Fruit fly (Drosophila melanogaster) whole organism, embryonic: Measurements from ENCODE around the gene Gycalpha99B.

Experiments
- Bdp1 ChIP-seq: fragments of 200-800 bp; sonication (Bioruptor generic); optimal IDR thresholded peaks from 3 replicates; lab custom pipeline; 2016; ENCODE audit warnings: missing biosample characterization, missing genetic modification characterization
- Bteb2 ChIP-seq: fragments of 200-800 bp; sonication (Bioruptor generic); optimal IDR thresholded peaks from 2 replicates; lab custom pipeline; 2016; ENCODE audit warnings: missing biosample characterization, missing genetic modification characterization
- CG10267 ChIP-seq: fragments of 200-800 bp; sonication (Bioruptor generic); optimal IDR thresholded peaks from 2 replicates; lab custom pipeline; 2018; ENCODE audit warnings: missing biosample characterization, mild to moderate bottlenecking, missing genetic modification characterization, moderate library complexity
- CG10321 ChIP-seq: fragments of 200-800 bp; sonication (Bioruptor generic); IDR thresholded peaks from 2 replicates; pipeline ENCODE4 v1.3.6; 2022; ENCODE audit warnings: missing biosample characterization, missing genetic modification characterization
- CG10462 ChIP-seq: fragments of 200-800 bp; sonication (Bioruptor generic); optimal IDR thresholded peaks from 2 replicates; lab custom pipeline; 2016; ENCODE audit warnings: missing biosample characterization, missing genetic modification characterization
- CG11085 ChIP-seq: fragments of 200-800 bp; sonication (Bioruptor generic); IDR thresholded peaks from 2 replicates; pipeline ENCODE4 v1.3.6; 2022; ENCODE audit warnings: missing biosample characterization, missing genetic modification characterization
- CG11456 ChIP-seq: fragments of 200-800 bp; sonication (Bioruptor generic); IDR thresholded peaks from 3 replicates; pipeline ENCODE4 v1.3.6; 2022; ENCODE audit warnings: missing biosample characterization, missing genetic modification characterization
- CG12071 ChIP-seq: fragments of 200-800 bp; sonication (Bioruptor generic); optimal IDR thresholded peaks from 3 replicates; lab custom pipeline; 2018; ENCODE audit warnings: missing biosample characterization, mild to moderate bottlenecking, missing genetic modification characterization
- CG14014 ChIP-seq: fragments of 200-800 bp; sonication (Bioruptor generic); IDR thresholded peaks from 2 replicates; pipeline ENCODE4 v1.3.6; 2022; ENCODE audit warnings: missing biosample characterization, missing genetic modification characterization
- CG15011 ChIP-seq: fragments of 200-800 bp; sonication (Bioruptor generic); optimal IDR thresholded peaks from 3 replicates; lab custom pipeline; 2018; ENCODE audit warnings: missing biosample characterization, mild to moderate bottlenecking, missing genetic modification characterization
- CG15269 ChIP-seq: fragments of 200-800 bp; sonication (Bioruptor generic); optimal IDR thresholded peaks from 2 replicates; lab custom pipeline; 2018; ENCODE audit warnings: missing biosample characterization, mild to moderate bottlenecking, missing genetic modification characterization, moderate library complexity
- CG16863 ChIP-seq: fragments of 200-800 bp; sonication (Bioruptor generic); optimal IDR thresholded peaks from 3 replicates; lab custom pipeline; 2016; ENCODE audit warnings: missing biosample characterization, missing genetic modification characterization
- CG17186 ChIP-seq: fragments of 200-800 bp; sonication (Bioruptor generic); optimal IDR thresholded peaks from 3 replicates; lab custom pipeline; 2017; ENCODE audit warnings: missing biosample characterization, missing genetic modification reagents, missing genetic modification characterization
- CG17568 ChIP-seq: fragments of 200-800 bp; sonication (Bioruptor generic); optimal IDR thresholded peaks from 2 replicates; lab custom pipeline; 2018; ENCODE audit warnings: missing biosample characterization, mild to moderate bottlenecking, missing genetic modification characterization, moderate library complexity
- CG18011 ChIP-seq: fragments of 200-800 bp; sonication (Bioruptor generic); optimal IDR thresholded peaks from 2 replicates; lab custom pipeline; 2017; ENCODE audit warnings: missing biosample characterization, missing genetic modification characterization, mild to moderate bottlenecking, moderate library complexity, missing genotype
- CG18262 ChIP-seq: fragments of 200-800 bp; optimal IDR thresholded peaks from 3 replicates; lab custom pipeline; 2019; ENCODE audit warnings: missing biosample characterization, mild to moderate bottlenecking, missing genetic modification characterization, moderate library complexity
- CG18599 ChIP-seq: fragments of 200-800 bp; sonication (Bioruptor generic); optimal IDR thresholded peaks from 3 replicates; lab custom pipeline; 2017; ENCODE audit warnings: missing biosample characterization, missing genetic modification characterization, mild to moderate bottlenecking, moderate library complexity, missing genetic modification reagents
- CG2712 ChIP-seq: fragments of 200-800 bp; optimal IDR thresholded peaks from 3 replicates; lab custom pipeline; 2019; ENCODE audit warnings: missing biosample characterization, mild to moderate bottlenecking, missing genetic modification characterization, moderate library complexity
- CG3281 ChIP-seq: fragments of 200-800 bp; sonication (Bioruptor generic); optimal IDR thresholded peaks from 3 replicates; lab custom pipeline; 2017; ENCODE audit warnings: missing biosample characterization, mild to moderate bottlenecking, missing genetic modification characterization
- CG33213 ChIP-seq: fragments of 200-800 bp; sonication (Bioruptor generic); optimal IDR thresholded peaks from 3 replicates; lab custom pipeline; 2016; ENCODE audit warnings: missing biosample characterization, missing genetic modification characterization
- CG34422 ChIP-seq: fragments of 200-800 bp; sonication (Bioruptor generic); IDR thresholded peaks from 3 replicates; pipeline ENCODE4 v1.3.6; 2022; ENCODE audit warnings: missing biosample characterization, missing genetic modification characterization
- CG4328 ChIP-seq: fragments of 200-800 bp; sonication (Bioruptor generic); optimal IDR thresholded peaks from 3 replicates; lab custom pipeline; 2017; ENCODE audit warnings: missing biosample characterization, missing genetic modification reagents, missing genetic modification characterization
- CG6854 ChIP-seq: fragments of 200-800 bp; sonication (Bioruptor generic); optimal IDR thresholded peaks from 3 replicates; lab custom pipeline; 2017; ENCODE audit warnings: missing biosample characterization, mild to moderate bottlenecking, missing genetic modification characterization
- CG7839 ChIP-seq: fragments of 200-800 bp; sonication (Bioruptor generic); optimal IDR thresholded peaks from 3 replicates; lab custom pipeline; 2018; ENCODE audit warnings: missing biosample characterization, mild to moderate bottlenecking, missing genetic modification characterization, moderate library complexity
- CG8281 ChIP-seq: fragments of 200-800 bp; sonication (Bioruptor generic); optimal IDR thresholded peaks from 2 replicates; lab custom pipeline; 2018; ENCODE audit warnings: missing biosample characterization, mild to moderate bottlenecking, missing genetic modification characterization, moderate library complexity
- CG8478 ChIP-seq: fragments of >200 bp; optimal IDR thresholded peaks from 2 replicates; lab custom pipeline; 2018
- Camta ChIP-seq: fragments of 200-800 bp; sonication (Bioruptor generic); optimal IDR thresholded peaks from 2 replicates; lab custom pipeline; 2016; ENCODE audit warnings: missing biosample characterization, missing genetic modification characterization
- HHEX ChIP-seq: fragments of 200-800 bp; sonication (Bioruptor generic); optimal IDR thresholded peaks from 3 replicates; lab custom pipeline; 2017; ENCODE audit warnings: missing biosample characterization, mild to moderate bottlenecking, missing genetic modification characterization, missing genetic modification reagents
- HmgZ ChIP-seq: fragments of 200-800 bp; sonication (Bioruptor generic); optimal IDR thresholded peaks from 2 replicates; lab custom pipeline; 2018; ENCODE audit warnings: missing biosample characterization, mild to moderate bottlenecking, missing genetic modification characterization
- Hr39 ChIP-seq: fragments of >200 bp; optimal IDR thresholded peaks from 2 replicates; lab custom pipeline; 2017
- Jarid2 ChIP-seq: fragments of 200-800 bp; sonication (Bioruptor generic); optimal IDR thresholded peaks from 3 replicates; lab custom pipeline; 2017; ENCODE audit warnings: mild to moderate bottlenecking, missing biosample characterization, missing genetic modification reagents, missing genetic modification characterization
- Mrtf ChIP-seq: fragments of 200-800 bp; sonication (Bioruptor generic); IDR thresholded peaks from 3 replicates; pipeline ENCODE4 v1.3.6; 2022; ENCODE audit warnings: missing biosample characterization, missing genetic modification characterization
- NC2α ChIP-seq: fragments of 200-800 bp; sonication (Bioruptor generic); optimal IDR thresholded peaks from 2 replicates; lab custom pipeline; 2016; ENCODE audit warnings: missing biosample characterization, missing genetic modification characterization
- Neu2 ChIP-seq: fragments of 200-800 bp; sonication (Bioruptor generic); optimal IDR thresholded peaks from 3 replicates; lab custom pipeline; 2016; ENCODE audit warnings: missing biosample characterization, missing genetic modification characterization, borderline replicate concordance
- Nf-YC ChIP-seq: fragments of 200-800 bp; optimal IDR thresholded peaks from 3 replicates; lab custom pipeline; 2019; ENCODE audit warnings: missing biosample characterization, mild to moderate bottlenecking, missing genetic modification characterization, moderate library complexity
- Tbp ChIP-seq: fragments of >200 bp; optimal IDR thresholded peaks from 2 replicates; lab custom pipeline; 2018; ENCODE audit warnings: missing biosample characterization, missing genetic modification characterization
- ato ChIP-seq: fragments of 200-800 bp; sonication (Bioruptor generic); IDR thresholded peaks from 2 replicates; pipeline ENCODE4 v1.3.6; 2022; ENCODE audit warnings: missing biosample characterization, missing genetic modification characterization; ENCODE audit not compliant: partially characterized antibody
- cg ChIP-seq: fragments of 200-800 bp; sonication (Bioruptor generic); optimal IDR thresholded peaks from 3 replicates; lab custom pipeline; 2019; ENCODE audit warnings: missing biosample characterization, mild to moderate bottlenecking, missing genetic modification characterization, moderate library complexity
- crol ChIP-seq: fragments of 200-800 bp; sonication (Bioruptor generic); IDR thresholded peaks from 2 replicates; pipeline ENCODE4 v1.3.6; 2022; ENCODE audit warnings: missing biosample characterization, missing genetic modification characterization
- dan ChIP-seq: fragments of 200-800 bp; sonication (Bioruptor generic); IDR thresholded peaks from 2 replicates; pipeline ENCODE4 v1.3.6; 2022; ENCODE audit warnings: missing biosample characterization, missing genetic modification characterization
- eve ChIP-seq, 2 experiments: fragments of >200 bp; optimal IDR thresholded peaks; 2 replicates each; lab custom pipeline; 2017; ENCODE audit warnings: missing biosample characterization in 2 of 2, missing genetic modification characterization in 2 of 2
- fu2 ChIP-seq: fragments of 200-800 bp; sonication (Bioruptor generic); optimal IDR thresholded peaks from 2 replicates; lab custom pipeline; 2016; ENCODE audit warnings: missing biosample characterization, missing genetic modification characterization
- insv ChIP-seq, 2 experiments: fragments of 200-800 bp; sonication (Bioruptor generic); optimal IDR thresholded peaks; 3 replicates each; lab custom pipeline; 2016 to 2018; ENCODE audit warnings: missing biosample characterization in 2 of 2, missing genetic modification characterization in 2 of 2
- pum ChIP-seq: fragments of 200-800 bp; sonication (Bioruptor generic); optimal IDR thresholded peaks from 2 replicates; lab custom pipeline; 2016; ENCODE audit warnings: missing biosample characterization, missing genetic modification characterization
- sc ChIP-seq, 3 experiments: fragments of >200 bp in 2 of 3; fragments of 200-800 bp in 1 of 3; sonication (Bioruptor generic) in 1 of 3; optimal IDR thresholded peaks; 2 replicates in 2 of 3; 3 replicates in 1 of 3; lab custom pipeline; 2017; ENCODE audit warnings: mild to moderate bottlenecking in 1 of 3, missing biosample characterization in 1 of 3, missing genetic modification characterization in 1 of 3, missing genetic modification reagents in 1 of 3
- slou ChIP-seq: fragments of 200-800 bp; sonication (Bioruptor generic); optimal IDR thresholded peaks from 3 replicates; lab custom pipeline; 2016; ENCODE audit warnings: missing biosample characterization, missing genetic modification characterization
- so ChIP-seq: fragments of 200-800 bp; sonication (Bioruptor generic); IDR thresholded peaks from 3 replicates; pipeline ENCODE4 v1.3.6; 2022; ENCODE audit warnings: missing biosample characterization, missing genetic modification characterization
- sob ChIP-seq: fragments of 200-800 bp; sonication (Bioruptor generic); IDR thresholded peaks from 2 replicates; pipeline ENCODE4 v1.3.6; 2022; ENCODE audit warnings: missing biosample characterization, missing genetic modification characterization
- tin ChIP-seq: fragments of 200-800 bp; sonication (Bioruptor generic); optimal IDR thresholded peaks from 3 replicates; lab custom pipeline; 2016; ENCODE audit warnings: missing biosample characterization, missing genetic modification characterization
- unpg ChIP-seq: fragments of 200-800 bp; sonication (Bioruptor generic); optimal IDR thresholded peaks from 3 replicates; lab custom pipeline; 2018; ENCODE audit warnings: missing biosample characterization, mild to moderate bottlenecking, missing genetic modification characterization, moderate library complexity

Gene Gycalpha99B

dm6 chr3R:29716782-29717317 is 34.5 kb downstream of the Gycalpha99B start, which contains the start of gene Obp99b (continued):
- TF ChIP-seq CG3281 (GFP tag; lab: Kevin White, UChicago) (peak; percentile 79), CG10462 (GFP tag; lab: Kevin White, UChicago) (peak; percentile 9), insv (GFP tag; optimal IDR thresholded peaks at IDR 0.05; lab: Kevin White, UChicago) (peak in 1 of 2 experiments; percentile 43), CG17568 (GFP tag; lab: Kevin White, UChicago) (peak; percentile 70), Tbp (no peak), unpg (peak; percentile 80), sob (peak; percentile 79), ato (GFP tag; lab: Robert Waterston, UW) (no peak), cg (GFP tag; lab: Kevin White, UChicago) (no peak), so (GFP tag; lab: Robert Waterston, UW) (peak; percentile 57; the same call in 2 of the 3 replicates), dan (no peak), eve (GFP tag; optimal IDR thresholded peaks at IDR 0.05; lab: Kevin White, UChicago) (no peak), pum (peak; percentile 68), CG10321 (no peak), CG15011 (peak; percentile 48), CG18262 (peak; percentile 62), fu2 (GFP tag; lab: Kevin White, UChicago) (peak; percentile 13), CG18011 (GFP tag; lab: Kevin White, UChicago) (peak; percentile 62), CG6854 (GFP tag; lab: Kevin White, UChicago) (peak; percentile 67), CG15269 (peak; percentile 73), CG16863 (peak; percentile 85), CG12071 (peak; percentile 91), CG10267 (peak; percentile 46), Hr39 (lab: Kevin White, UChicago) (no peak), Bdp1 (peak; percentile 71), CG34422 (GFP tag; lab: Robert Waterston, UW) (peak; percentile 74; the same call in 2 of the 3 replicates), CG11456 (GFP tag; lab: Robert Waterston, UW) (peak; percentile 96), tin (GFP tag; lab: Kevin White, UChicago) (peak; percentile 86), crol (GFP tag; lab: Robert Waterston, UW) (0 out of 2 replicates have a peak, but pooled peaks have one; percentile 28), HHEX (GFP tag; lab: Kevin White, UChicago) (peak; percentile 87), Jarid2 (GFP tag; lab: Kevin White, UChicago) (peak; percentile 73), HmgZ (tag; lab: Kevin White, UChicago) (peak; percentile 24), CG7839 (tag; lab: Kevin White, UChicago) (peak; percentile 74), sc (optimal IDR thresholded peaks at IDR 0.05; lab: Kevin White, UChicago) (no peak), sc (GFP tag; optimal IDR thresholded peaks at IDR 0.05; lab: Kevin White, UChicago) (peak; percentile 80), CG18599 (GFP tag; lab: Kevin White, UChicago) (peak; percentile 44), CG17186 (GFP tag; lab: Kevin White, UChicago) (peak; percentile 85), Camta (GFP tag; lab: Kevin White, UChicago) (peak; percentile 73), Bteb2 (GFP tag; lab: Kevin White, UChicago) (no peak), Neu2 (peak; percentile 34), CG2712 (tag; lab: Kevin White, UChicago) (peak; percentile 70), slou (no peak), Mrtf (GFP tag; lab: Robert Waterston, UW) (peak; percentile 85; the same call in 2 of the 3 replicates), CG4328 (GFP tag; lab: Kevin White, UChicago) (peak; percentile 52), Nf-YC (peak; percentile 25), CG14014 (peak; percentile 66; the same call in 1 of the 2 replicates), CG33213 (GFP tag; lab: Kevin White, UChicago) (peak; percentile 86), NC2α (GFP tag; lab: Kevin White, UChicago) (peak; percentile 65), CG8281 (tag; lab: Kevin White, UChicago) (peak; percentile 64), CG8478 (no peak), CG11085 (peak; percentile 70)
